Worm (Caenorhabditis elegans) whole organism, mixed stage, embryonic: Measurements from ENCODE around the gene ins-21.

Experiments
- M03D4.4 ChIP-seq: sonication (generic microtip); optimal IDR thresholded peaks from 2 replicates; lab custom pipeline; 2017; ENCODE audit warnings: mild to moderate bottlenecking, missing genetic modification characterization, missing compliant biosample characterization
- bed-3 ChIP-seq: fragments of 200-800 bp; sonication (Bioruptor generic); optimal IDR thresholded peaks from 3 replicates; lab custom pipeline; 2018; ENCODE audit warnings: mild to moderate bottlenecking, missing genetic modification characterization, moderate library complexity, missing compliant biosample characterization
- blmp-1 ChIP-seq: fragments of 150-350 bp; optimal IDR thresholded peaks from 2 replicates; lab custom pipeline; 2014; ENCODE audit warnings: missing biosample characterization, missing genetic modification characterization
- ceh-39 ChIP-seq: fragments of 150-350 bp; optimal IDR thresholded peaks from 2 replicates; lab custom pipeline; 2014; ENCODE audit warnings: missing biosample characterization, missing genetic modification characterization
- ceh-43 ChIP-seq: fragments of 200-800 bp; sonication (Bioruptor generic); optimal IDR thresholded peaks from 2 replicates; lab custom pipeline; 2018; ENCODE audit warnings: mild to moderate bottlenecking, missing genetic modification characterization, moderate library complexity, missing compliant biosample characterization
- ceh-83 ChIP-seq: fragments of 200-800 bp; sonication (Bioruptor generic); optimal IDR thresholded peaks from 2 replicates; lab custom pipeline; 2018; ENCODE audit warnings: mild to moderate bottlenecking, missing genetic modification characterization, missing compliant biosample characterization
- ces-1 ChIP-seq: fragments of 150-350 bp; optimal IDR thresholded peaks from 2 replicates; lab custom pipeline; 2014; ENCODE audit warnings: missing biosample characterization, missing genetic modification reagents, missing genetic modification characterization
- cnd-1 ChIP-seq: fragments of 200-800 bp; sonication (Bioruptor generic); optimal IDR thresholded peaks from 2 replicates; lab custom pipeline; 2018; ENCODE audit warnings: mild to moderate bottlenecking, missing genetic modification characterization, missing compliant biosample characterization
- drap-1 ChIP-seq: fragments of 200-800 bp; sonication (Bioruptor generic); optimal IDR thresholded peaks from 3 replicates; lab custom pipeline; 2018; ENCODE audit warnings: mild to moderate bottlenecking, missing genetic modification characterization, missing compliant biosample characterization
- elt-3 ChIP-seq: fragments of 150-350 bp; optimal IDR thresholded peaks from 2 replicates; lab custom pipeline; 2014; ENCODE audit warnings: missing biosample characterization, missing genetic modification characterization
- flh-1 ChIP-seq: fragments of 200-800 bp; sonication (Bioruptor generic); optimal IDR thresholded peaks from 2 replicates; lab custom pipeline; 2018; ENCODE audit warnings: mild to moderate bottlenecking, missing genetic modification characterization, moderate library complexity, missing compliant biosample characterization
- ham-2 ChIP-seq: fragments of 200-800 bp; sonication (Bioruptor generic); optimal IDR thresholded peaks from 2 replicates; lab custom pipeline; 2018; ENCODE audit warnings: mild to moderate bottlenecking, missing genetic modification characterization, missing compliant biosample characterization
- lin-13 ChIP-seq: fragments of 150-350 bp; optimal IDR thresholded peaks from 2 replicates; lab custom pipeline; 2014; ENCODE audit warnings: missing biosample characterization, missing genetic modification characterization
- lin-32 ChIP-seq: fragments of 200-800 bp; sonication (Bioruptor generic); optimal IDR thresholded peaks from 2 replicates; lab custom pipeline; 2018; ENCODE audit warnings: mild to moderate bottlenecking, missing genetic modification characterization, missing compliant biosample characterization
- lsy-2 ChIP-seq: fragments of 150-350 bp; optimal IDR thresholded peaks from 2 replicates; lab custom pipeline; 2014; ENCODE audit warnings: missing biosample characterization, missing genetic modification characterization
- mep-1 ChIP-seq: fragments of 150-350 bp; optimal IDR thresholded peaks from 2 replicates; lab custom pipeline; 2017; ENCODE audit warnings: missing biosample characterization, missing genetic modification reagents, missing genetic modification characterization, inconsistent platforms
- mls-2 ChIP-seq: sonication (generic microtip); optimal IDR thresholded peaks from 2 replicates; lab custom pipeline; 2016; ENCODE audit warnings: mild to moderate bottlenecking, missing genetic modification characterization, moderate library complexity, missing compliant biosample characterization
- nhr-12 ChIP-seq: fragments of 150-350 bp; optimal IDR thresholded peaks from 2 replicates; lab custom pipeline; 2014; ENCODE audit warnings: missing biosample characterization, missing genetic modification characterization
- nhr-2 ChIP-seq: fragments of 150-350 bp; optimal IDR thresholded peaks from 2 replicates; lab custom pipeline; 2014; ENCODE audit warnings: missing biosample characterization, missing genetic modification characterization
- nhr-237 ChIP-seq: fragments of 150-350 bp; optimal IDR thresholded peaks from 2 replicates; lab custom pipeline; 2014; ENCODE audit warnings: missing biosample characterization, missing genetic modification characterization
- nhr-28 ChIP-seq: fragments of 150-350 bp; optimal IDR thresholded peaks from 2 replicates; lab custom pipeline; 2014; ENCODE audit warnings: missing biosample characterization, missing genetic modification characterization
- nhr-76 ChIP-seq: sonication (generic microtip); optimal IDR thresholded peaks from 2 replicates; lab custom pipeline; 2017; ENCODE audit warnings: missing biosample characterization, missing genetic modification characterization
- pha-4 ChIP-seq: fragments of 150-350 bp; optimal IDR thresholded peaks from 2 replicates; lab custom pipeline; 2018; ENCODE audit warnings: missing biosample characterization, missing genetic modification reagents, missing genetic modification characterization
- sem-2 ChIP-seq: fragments of 200-800 bp; sonication (Bioruptor generic); optimal IDR thresholded peaks from 2 replicates; lab custom pipeline; 2018; ENCODE audit warnings: mild to moderate bottlenecking, missing genetic modification characterization, missing compliant biosample characterization
- snpc-4 ChIP-seq: fragments of 150-350 bp; optimal IDR thresholded peaks from 2 replicates; lab custom pipeline; 2014; ENCODE audit warnings: missing biosample characterization, missing genetic modification characterization
- sptf-1 ChIP-seq: sonication (generic microtip); optimal IDR thresholded peaks from 2 replicates; lab custom pipeline; 2017; ENCODE audit warnings: mild to moderate bottlenecking, missing genetic modification characterization, moderate library complexity, missing compliant biosample characterization
- tbx-8 ChIP-seq: fragments of 200-800 bp; sonication (Bioruptor generic); optimal IDR thresholded peaks from 2 replicates; lab custom pipeline; 2018; ENCODE audit warnings: mild to moderate bottlenecking, missing genetic modification characterization, moderate library complexity, missing compliant biosample characterization
- unc-120 ChIP-seq: sonication (generic microtip); optimal IDR thresholded peaks from 2 replicates; lab custom pipeline; 2017; ENCODE audit warnings: missing genetic modification characterization, missing compliant biosample characterization; ENCODE audit not compliant: poor library complexity, severe bottlenecking
- unc-39 ChIP-seq: fragments of 150-350 bp; optimal IDR thresholded peaks from 2 replicates; lab custom pipeline; 2014; ENCODE audit warnings: missing biosample characterization, missing genetic modification characterization
- unc-62 ChIP-seq: fragments of 150-350 bp; optimal IDR thresholded peaks from 2 replicates; lab custom pipeline; 2014; ENCODE audit warnings: missing biosample characterization, missing genetic modification reagents, missing genetic modification characterization
- zip-8 ChIP-seq: fragments of 150-350 bp; optimal IDR thresholded peaks from 2 replicates; lab custom pipeline; 2014; ENCODE audit warnings: missing biosample characterization, missing genetic modification characterization

Gene ins-21

ce11 chrIII:10023452-10023851 is at the start of gene ins-21:
ins-21 (plus strand) TSS chrIII:10023752.
- TF ChIP-seq lsy-2 (tag; lab: Kevin White, UChicago) (no peak), drap-1 (no peak), mls-2 (tag; lab: Kevin White, UChicago) (no peak), mep-1 (tag; lab: Kevin White, UChicago) (no peak), lin-13 (tag; lab: Kevin White, UChicago) (no peak), nhr-28 (tag; lab: Kevin White, UChicago) (no peak), flh-1 (GFP tag; lab: Kevin White, UChicago) (no peak), sptf-1 (tag; lab: Kevin White, UChicago) (no peak), bed-3 (GFP tag; lab: Kevin White, UChicago) (no peak), tbx-8 (GFP tag; lab: Kevin White, UChicago) (no peak), zip-8 (tag; lab: Kevin White, UChicago) (no peak), elt-3 (tag; lab: Kevin White, UChicago) (no peak), nhr-76 (tag; lab: Kevin White, UChicago) (no peak), ceh-43 (no peak), ces-1 (GFP tag; lab: Kevin White, UChicago) (no peak), ceh-83 (GFP tag; lab: Kevin White, UChicago) (no peak), unc-39 (tag; lab: Kevin White, UChicago) (no peak), unc-62 (GFP tag; lab: Kevin White, UChicago) (no peak), sem-2 (GFP tag; lab: Kevin White, UChicago) (no peak)
- TF ChIP-seq, all 35 proteins: peak for 0

- TF ChIP-seq snpc-4 (tag; lab: Kevin White, UChicago) = no peak
- TF ChIP-seq sem-2 (GFP tag; lab: Kevin White, UChicago) = no peak
- no peak for TF ChIP-seq pha-4 (tag; lab: Kevin White, UChicago)
- no peak for TF ChIP-seq ham-2 (GFP tag; lab: Kevin White, UChicago)
- no peak for TF ChIP-seq cnd-1
- no peak for TF ChIP-seq nhr-28 (tag; lab: Kevin White, UChicago)
- no peak for TF ChIP-seq mls-2 (tag; lab: Kevin White, UChicago)
- no peak for TF ChIP-seq ceh-39 (tag; lab: Kevin White, UChicago)
These were observed 49.8 kb upstream of the ins-21 start, which contains the start of gene R10E12.2 for ce11 chrIII:9973765-9974164. R10E12.2 (minus strand) TSS chrIII:9973865.

ce11 chrIII:9982119-9982642 is 41.4 kb upstream of the ins-21 start:
- no peak for TF ChIP-seq drap-1
- no peak for TF ChIP-seq ceh-83 (GFP tag; lab: Kevin White, UChicago)
- no peak for TF ChIP-seq nhr-2 (tag; lab: Kevin White, UChicago)
- no peak for TF ChIP-seq M03D4.4 (tag; lab: Kevin White, UChicago)
- no peak for TF ChIP-seq lin-32 (GFP tag; lab: Kevin White, UChicago)
- TF ChIP-seq ces-1 (GFP tag; lab: Kevin White, UChicago) = peak; percentile 64
- TF ChIP-seq bed-3 (GFP tag; lab: Kevin White, UChicago) = no peak
- TF ChIP-seq unc-62 (GFP tag; lab: Kevin White, UChicago) = peak; percentile 55

DNA sequence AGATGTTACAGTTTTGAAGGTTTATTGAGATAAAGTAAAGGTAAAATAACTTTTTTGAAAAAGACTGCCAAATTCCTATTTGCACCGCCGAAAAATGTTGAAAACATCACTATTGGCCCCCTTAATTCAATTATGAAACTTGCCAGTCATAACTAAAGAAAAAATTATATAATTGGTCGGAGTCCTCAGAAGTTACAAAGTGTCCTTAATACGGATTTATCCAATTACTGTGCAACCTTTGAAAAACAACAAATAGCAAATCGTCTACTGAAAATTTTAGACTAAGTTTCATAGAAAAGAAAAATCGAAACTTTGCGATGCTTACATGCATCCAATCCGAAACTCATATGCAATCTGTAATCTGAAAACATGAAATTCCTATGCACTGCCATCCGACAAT is 38.9 kb upstream of the ins-21 start:
- no peak for TF ChIP-seq ceh-43
- no peak for TF ChIP-seq ceh-39 (tag; lab: Kevin White, UChicago)
- TF ChIP-seq drap-1 = no peak
- no peak for TF ChIP-seq cnd-1
- no peak for TF ChIP-seq mls-2 (tag; lab: Kevin White, UChicago)
- TF ChIP-seq, all 35 proteins: peak for 0

- TF ChIP-seq unc-120 (tag; lab: Kevin White, UChicago) = no peak
- no peak for TF ChIP-seq bed-3 (GFP tag; lab: Kevin White, UChicago)
- no peak for TF ChIP-seq elt-3 (tag; lab: Kevin White, UChicago)
- TF ChIP-seq blmp-1 (tag; lab: Kevin White, UChicago) = no peak
- no peak for TF ChIP-seq sptf-1 (tag; lab: Kevin White, UChicago)
- no peak for TF ChIP-seq nhr-12 (tag; lab: Kevin White, UChicago)
- no peak for TF ChIP-seq nhr-2 (tag; lab: Kevin White, UChicago)
- no peak for TF ChIP-seq nhr-76 (tag; lab: Kevin White, UChicago)
- TF ChIP-seq ceh-43 = no peak
- no peak for TF ChIP-seq flh-1 (GFP tag; lab: Kevin White, UChicago)
- TF ChIP-seq mep-1 (tag; lab: Kevin White, UChicago) = no peak
- no peak for TF ChIP-seq nhr-237 (tag; lab: Kevin White, UChicago)
- no peak for TF ChIP-seq unc-62 (GFP tag; lab: Kevin White, UChicago)
These were observed 38.0 kb upstream of the ins-21 start for ce11 chrIII:9985542-9985941.
